Fruit fly (Drosophila melanogaster): ENCODE measurements around the gene Fum3.
A peak's percentile ranks its signal among the peaks of the same experiment; 100 is the strongest.

Fum3 gene

DNA sequence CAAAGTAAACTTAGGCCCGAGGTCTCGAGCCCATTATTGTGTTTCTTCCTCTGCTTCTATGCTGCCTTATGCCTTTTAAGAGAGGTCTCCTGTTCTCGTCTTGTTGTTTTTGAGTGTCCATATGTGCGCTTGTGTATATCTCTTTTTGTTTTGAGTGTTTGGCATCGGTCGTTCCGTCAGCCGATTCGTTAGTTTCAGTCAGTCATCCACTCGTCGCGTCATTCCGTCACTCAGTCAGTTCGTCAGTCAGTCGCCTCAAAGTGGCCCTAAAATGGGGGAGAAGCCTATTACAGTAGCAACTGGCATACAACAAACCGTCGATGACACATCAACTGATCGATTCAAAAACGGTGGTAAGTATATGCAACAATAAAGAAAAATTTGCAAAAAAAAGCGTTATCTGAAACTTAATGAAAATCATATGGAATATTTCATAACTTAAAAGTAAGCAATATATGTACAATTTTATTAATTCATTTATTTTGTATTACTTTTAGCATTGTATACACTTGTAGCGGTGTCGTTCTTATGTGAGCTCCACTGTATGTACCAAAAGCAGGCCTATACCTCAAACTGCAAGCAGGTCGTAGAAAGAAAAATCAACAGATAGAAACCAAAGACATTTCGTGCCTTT, 47.5 kb downstream of the Fum3 start:
- TF ChIP-seq noc (tag; optimal IDR thresholded peaks at IDR 0.05), result no peak

DNA sequence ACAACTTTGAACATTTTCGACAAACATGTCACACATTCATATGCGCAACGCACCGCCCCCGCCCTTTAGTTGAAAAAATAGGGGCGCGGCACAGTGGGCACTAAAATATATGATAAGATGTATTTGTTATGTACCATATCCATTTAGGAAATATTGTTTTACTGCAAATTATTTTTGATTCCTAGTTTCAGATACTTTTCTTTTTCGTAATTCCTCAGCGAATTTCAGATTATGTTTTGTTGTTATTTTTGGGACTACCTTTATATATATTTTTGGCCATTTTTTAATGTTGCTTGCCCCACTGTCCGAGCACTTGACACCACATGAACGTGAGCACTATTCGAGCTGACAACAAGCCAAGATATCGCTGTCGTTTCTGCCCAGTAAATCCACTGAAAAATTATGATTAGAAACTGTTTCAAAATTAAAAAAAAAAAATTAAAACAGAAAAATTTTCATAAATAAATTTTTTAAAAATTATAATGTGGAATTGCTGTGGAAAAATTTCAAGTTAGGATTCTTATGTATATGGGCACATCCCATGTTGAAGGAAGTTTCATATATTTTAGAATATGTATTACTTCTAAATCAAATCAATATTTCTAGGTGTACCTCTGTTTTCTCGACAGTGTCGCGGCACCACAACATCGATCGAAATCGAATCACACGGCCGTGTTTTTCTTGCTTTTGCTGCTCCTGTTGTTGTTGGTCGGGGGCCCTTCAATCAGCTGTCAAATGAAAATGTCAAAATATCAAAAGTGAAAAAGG, 48.2 kb downstream of the Fum3 start:
- peak; percentile 33 for TF ChIP-seq noc (tag; optimal IDR thresholded peaks at IDR 0.05)

DNA sequence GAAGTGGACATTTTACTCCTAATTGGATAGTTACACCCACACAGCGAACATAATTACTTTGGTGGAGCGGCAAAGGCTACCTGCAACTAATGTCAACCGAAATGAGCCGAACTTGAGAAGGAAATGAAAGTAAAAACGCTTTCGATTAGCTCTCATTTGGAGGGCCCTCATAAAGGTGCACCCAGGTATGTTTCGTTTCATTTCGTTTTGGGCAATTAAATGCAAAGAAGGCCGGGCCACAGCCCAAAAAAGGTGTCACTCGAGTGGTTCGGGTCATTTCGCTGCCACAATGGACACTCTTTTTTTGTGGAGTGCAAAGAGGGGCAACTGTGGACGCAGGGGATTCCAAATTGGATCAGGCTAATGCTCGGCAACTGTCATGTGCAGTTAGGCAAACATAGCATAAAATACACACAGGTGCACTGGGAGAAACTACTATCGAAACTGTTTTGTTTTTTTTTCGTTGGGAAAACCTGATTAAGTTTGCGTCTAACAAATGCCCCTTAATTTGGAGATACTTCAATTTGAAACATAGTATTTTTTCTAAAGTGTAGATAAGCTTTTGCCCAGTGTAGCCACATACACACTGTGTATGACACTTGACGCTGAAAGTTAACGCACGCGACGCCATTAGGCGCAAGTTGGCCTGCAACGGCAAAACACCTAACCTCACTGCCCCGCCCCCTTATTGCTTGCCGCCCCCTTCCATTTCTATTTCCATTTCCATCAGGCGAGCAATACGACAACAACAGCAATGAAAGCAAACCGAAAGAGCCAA, 49.0 kb downstream of the Fum3 start:
- no peak for TF ChIP-seq noc (tag; optimal IDR thresholded peaks at IDR 0.05)

DNA sequence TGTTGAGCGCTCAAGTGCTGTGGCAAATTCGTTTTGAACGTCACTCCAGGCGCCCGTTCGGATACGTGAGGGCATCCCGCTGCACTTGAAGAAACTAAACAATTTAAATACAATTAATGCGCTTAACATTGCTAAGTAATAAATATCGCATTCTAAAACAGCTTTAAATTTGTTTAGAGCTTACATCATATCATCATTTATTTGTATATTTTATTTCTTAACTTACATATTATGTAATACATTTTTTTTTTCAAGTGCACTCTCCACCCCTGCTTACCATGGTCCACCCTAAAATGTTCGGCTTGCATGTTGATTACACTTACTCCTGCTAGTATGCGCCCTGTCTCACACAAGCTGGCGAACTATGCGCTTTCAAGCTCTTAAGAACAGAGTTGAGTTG, 50.3 kb downstream of the Fum3 start:
- TF ChIP-seq noc (tag; optimal IDR thresholded peaks at IDR 0.05), result no peak

DNA sequence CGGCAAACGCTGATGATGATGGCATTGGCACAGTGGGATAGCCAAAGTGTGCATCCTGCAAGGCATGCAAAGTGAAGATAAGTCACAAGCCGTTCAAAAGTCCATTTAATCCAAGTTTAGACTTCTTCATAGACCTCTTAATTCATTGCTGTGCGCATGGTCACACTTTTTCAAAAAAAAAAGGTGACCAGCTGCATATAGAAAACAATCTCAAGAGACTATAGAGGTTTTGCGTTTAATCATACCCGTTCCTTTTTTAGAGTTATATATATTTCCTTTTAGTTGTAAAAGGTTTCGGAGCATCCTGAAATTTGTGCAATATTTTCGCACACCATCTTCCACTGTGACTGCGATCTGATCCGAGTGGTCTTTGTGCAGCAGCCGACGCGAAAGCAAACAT, 51.2 kb downstream of the Fum3 start:
- TF ChIP-seq noc (tag; optimal IDR thresholded peaks at IDR 0.05), result no peak

DNA sequence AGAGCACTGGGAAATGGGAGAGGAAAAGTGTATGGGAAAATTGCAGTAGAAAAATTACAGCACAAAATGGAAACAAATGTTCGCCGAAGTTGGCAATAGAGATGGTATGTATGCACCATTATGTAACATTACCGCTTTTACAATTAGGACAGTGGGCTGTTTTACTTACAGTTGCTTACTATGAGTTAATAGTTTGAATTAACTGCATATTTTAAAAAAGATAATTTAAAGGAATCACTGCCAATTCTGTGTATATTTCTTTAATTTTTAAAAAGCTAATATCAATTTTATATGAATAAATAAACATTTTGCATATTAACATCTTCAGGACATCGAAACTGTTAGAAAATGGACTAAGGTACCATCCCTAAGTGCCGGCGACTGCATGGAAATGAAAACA, 52.0 kb downstream of the Fum3 start:
- TF ChIP-seq noc (tag; optimal IDR thresholded peaks at IDR 0.05), result no peak

Measured in whole organism, larva.